Worm (Caenorhabditis elegans): Measurements from ENCODE around the gene C35C5.8.

Gene C35C5.8

ce11 chrX:11491835-11492234, 41.6 kb upstream of the C35C5.8 start:
- TF ChIP-seq nhr-25 (tag; optimal IDR thresholded peaks at IDR 0.05) (no peak), elt-1 (tag; optimal IDR thresholded peaks at IDR 0.05) (no peak), nhr-23 (tag; optimal IDR thresholded peaks at IDR 0.05) (no peak), aly-2 (tag; optimal IDR thresholded peaks at IDR 0.05) (no peak), mdl-1 (tag; optimal IDR thresholded peaks at IDR 0.05) (no peak)

- TF ChIP-seq ceh-82 (tag; optimal IDR thresholded peaks at IDR 0.05) (no peak), pqm-1 (tag; optimal IDR thresholded peaks at IDR 0.05) (peak; percentile 62), elt-2 (tag; optimal IDR thresholded peaks at IDR 0.05) (peak; percentile 68), nhr-23 (tag; optimal IDR thresholded peaks at IDR 0.05) (no peak)
Observed at ce11 chrX:11498871-11499270, 34.5 kb upstream of the C35C5.8 start.

ce11 chrX:11499738-11500137, 33.7 kb upstream of the C35C5.8 start, which contains the start of gene T25C12.3:
Gene T25C12.3, minus strand, starts transcription at chrX:11499999.
- TF ChIP-seq lin-39 (tag; optimal IDR thresholded peaks at IDR 0.05) (no peak), ztf-11 (tag; optimal IDR thresholded peaks at IDR 0.05) (no peak), elt-2 (tag; optimal IDR thresholded peaks at IDR 0.05) (peak; percentile 80), lsy-12 (tag; optimal IDR thresholded peaks at IDR 0.05) (no peak), nfya-1 (tag; optimal IDR thresholded peaks at IDR 0.05; ENCODE audit: insufficient read depth) (no peak), ZK546.5 (tag; optimal IDR thresholded peaks at IDR 0.05) (no peak), tbx-2 (tag; optimal IDR thresholded peaks at IDR 0.05) (no peak)

- TF ChIP-seq elt-2 (tag; optimal IDR thresholded peaks at IDR 0.05) (peak; percentile 76), aly-2 (tag; optimal IDR thresholded peaks at IDR 0.05) (no peak)
Observed at ce11 chrX:11500589-11500988, 32.8 kb upstream of the C35C5.8 start.

- TF ChIP-seq nhr-25 (tag; optimal IDR thresholded peaks at IDR 0.05) (peak; percentile 21), nhr-77 (tag; optimal IDR thresholded peaks at IDR 0.05) (no peak)
Observed at ce11 chrX:11501967-11502366, 31.4 kb upstream of the C35C5.8 start, which contains the start of gene F29G6.1. Gene F29G6.1, plus strand, starts transcription at chrX:11502267.

- TF ChIP-seq eor-1 (tag; optimal IDR thresholded peaks at IDR 0.05): no peak
- no peak for TF ChIP-seq nfya-1 (tag; optimal IDR thresholded peaks at IDR 0.05; ENCODE audit: insufficient read depth)
- no peak for TF ChIP-seq ceh-16 (tag; optimal IDR thresholded peaks at IDR 0.05)
- no peak for TF ChIP-seq nhr-77 (tag; optimal IDR thresholded peaks at IDR 0.05)
- TF ChIP-seq jun-1 (tag; optimal IDR thresholded peaks at IDR 0.05): no peak
- TF ChIP-seq sea-2 (GFP tag; optimal IDR thresholded peaks at IDR 0.05): no peak
- no peak for TF ChIP-seq fos-1 (tag; optimal IDR thresholded peaks at IDR 0.05)
- no peak for TF ChIP-seq nhr-11 (tag; optimal IDR thresholded peaks at IDR 0.05)
- no peak for TF ChIP-seq zag-1 (tag; optimal IDR thresholded peaks at IDR 0.05)
- TF ChIP-seq ceh-28 (tag; optimal IDR thresholded peaks at IDR 0.05): no peak
- no peak for TF ChIP-seq nhr-23 (tag; optimal IDR thresholded peaks at IDR 0.05)
- TF ChIP-seq mml-1 (tag; optimal IDR thresholded peaks at IDR 0.05): no peak
- no peak for TF ChIP-seq nhr-237 (tag; optimal IDR thresholded peaks at IDR 0.05)
- no peak for TF ChIP-seq fkh-10 (GFP tag; optimal IDR thresholded peaks at IDR 0.05)
Observed at ce11 chrX:11507836-11508235, 25.6 kb upstream of the C35C5.8 start.

ce11 chrX:11509547-11509946, 23.8 kb upstream of the C35C5.8 start:
- TF ChIP-seq elt-2 (tag; optimal IDR thresholded peaks at IDR 0.05) (peak; percentile 88), tbx-2 (tag; optimal IDR thresholded peaks at IDR 0.05) (no peak), pqm-1 (tag; optimal IDR thresholded peaks at IDR 0.05) (peak; percentile 75)

ce11 chrX:11511231-11511630, 22.2 kb upstream of the C35C5.8 start, which contains the start of gene ccdc-149:
Gene ccdc-149, minus strand, starts transcription at chrX:11511451.
- TF ChIP-seq elt-2 (tag; optimal IDR thresholded peaks at IDR 0.05) (peak; percentile 11), egl-27 (tag; optimal IDR thresholded peaks at IDR 0.05) (no peak), pqm-1 (tag; optimal IDR thresholded peaks at IDR 0.05) (no peak)

All from whole organism, L3 larva.